Worm (Caenorhabditis elegans) whole organism, late embryonic: ENCODE results near the gene pap-1.

Experiments used
- K09A11.1 ChIP-seq: sonication (generic microtip); optimal IDR thresholded peaks from 2 replicates; lab custom pipeline; 2017; ENCODE audit warnings: antibody characterized with exemption, mild to moderate bottlenecking, missing genetic modification characterization, missing compliant biosample characterization; ENCODE audit not compliant: insufficient read depth
- ahr-1 ChIP-seq: sonication (generic microtip); optimal IDR thresholded peaks from 2 replicates; lab custom pipeline; 2016; ENCODE audit warnings: missing genetic modification characterization, missing compliant biosample characterization
- ceh-14 ChIP-seq: sonication (generic microtip); optimal IDR thresholded peaks from 2 replicates; lab custom pipeline; 2016; ENCODE audit warnings: missing genotype, missing genetic modification characterization, missing compliant biosample characterization
- ceh-18 ChIP-seq: sonication (generic microtip); optimal IDR thresholded peaks from 2 replicates; lab custom pipeline; 2016; ENCODE audit warnings: missing genetic modification characterization, missing compliant biosample characterization
- ceh-24 ChIP-seq: sonication (generic microtip); optimal IDR thresholded peaks from 2 replicates; lab custom pipeline; 2016; ENCODE audit warnings: mild to moderate bottlenecking, missing genetic modification characterization, missing compliant biosample characterization
- ceh-31 ChIP-seq: sonication (generic microtip); optimal IDR thresholded peaks from 2 replicates; lab custom pipeline; 2016; ENCODE audit warnings: missing genetic modification characterization, missing compliant biosample characterization
- ceh-45 ChIP-seq: fragments of 200-800 bp; sonication (Bioruptor generic); IDR thresholded peaks from 2 replicates; pipeline ENCODE4 v1.3.6; 2022; ENCODE audit warnings: missing genetic modification reagents, missing genetic modification characterization, missing compliant biosample characterization
- che-1 ChIP-seq: sonication (generic microtip); optimal IDR thresholded peaks from 2 replicates; lab custom pipeline; 2016; ENCODE audit warnings: mild to moderate bottlenecking, missing genetic modification characterization, missing compliant biosample characterization
- dve-1 ChIP-seq: sonication (generic microtip); optimal IDR thresholded peaks from 2 replicates; lab custom pipeline; 2017; ENCODE audit warnings: antibody characterized with exemption, mild to moderate bottlenecking, missing genetic modification characterization, missing compliant biosample characterization
- elt-2 ChIP-seq: sonication (generic microtip); optimal IDR thresholded peaks from 2 replicates; lab custom pipeline; 2016; ENCODE audit warnings: missing genetic modification reagents, missing genetic modification characterization, missing compliant biosample characterization
- fax-1 ChIP-seq: sonication (generic microtip); optimal IDR thresholded peaks from 2 replicates; lab custom pipeline; 2016; ENCODE audit warnings: missing genotype, missing genetic modification characterization, missing compliant biosample characterization
- fkh-6 ChIP-seq: sonication (generic microtip); optimal IDR thresholded peaks from 2 replicates; lab custom pipeline; 2016; ENCODE audit warnings: missing genetic modification characterization, missing compliant biosample characterization
- hlh-6 ChIP-seq: sonication (generic microtip); optimal IDR thresholded peaks from 2 replicates; lab custom pipeline; 2016; ENCODE audit warnings: missing genotype, missing genetic modification characterization, missing compliant biosample characterization
- lim-6 ChIP-seq: sonication (generic microtip); optimal IDR thresholded peaks from 2 replicates; lab custom pipeline; 2016; ENCODE audit warnings: missing genetic modification characterization, missing compliant biosample characterization
- nfya-1 ChIP-seq: sonication (generic microtip); optimal IDR thresholded peaks from 2 replicates; lab custom pipeline; 2017; ENCODE audit warnings: missing genetic modification characterization, mild to moderate bottlenecking, missing compliant biosample characterization, antibody characterized with exemption, moderate library complexity
- nhr-232 ChIP-seq: sonication (generic microtip); optimal IDR thresholded peaks from 2 replicates; lab custom pipeline; 2016; ENCODE audit warnings: missing genetic modification characterization, missing compliant biosample characterization
- pax-1 ChIP-seq: fragments of 150-350 bp; optimal IDR thresholded peaks from 2 replicates; lab custom pipeline; 2014; ENCODE audit warnings: missing biosample characterization, missing genetic modification characterization
- pqm-1 ChIP-seq: sonication (generic microtip); optimal IDR thresholded peaks from 2 replicates; lab custom pipeline; 2016; ENCODE audit warnings: missing genetic modification characterization, missing compliant biosample characterization
- pros-1 ChIP-seq: fragments of 150-350 bp; optimal IDR thresholded peaks from 2 replicates; lab custom pipeline; 2014; ENCODE audit warnings: missing biosample characterization, missing genetic modification reagents, missing genetic modification characterization
- rnt-1 ChIP-seq: sonication (generic microtip); optimal IDR thresholded peaks from 2 replicates; lab custom pipeline; 2016; ENCODE audit warnings: missing genetic modification characterization, missing compliant biosample characterization
- tbx-2 ChIP-seq: sonication (generic microtip); optimal IDR thresholded peaks from 2 replicates; lab custom pipeline; 2016; ENCODE audit warnings: missing genetic modification characterization, missing compliant biosample characterization
- unc-86 ChIP-seq: sonication (generic microtip); optimal IDR thresholded peaks from 2 replicates; lab custom pipeline; 2016; ENCODE audit warnings: missing genetic modification characterization, missing compliant biosample characterization

Gene pap-1

DNA sequence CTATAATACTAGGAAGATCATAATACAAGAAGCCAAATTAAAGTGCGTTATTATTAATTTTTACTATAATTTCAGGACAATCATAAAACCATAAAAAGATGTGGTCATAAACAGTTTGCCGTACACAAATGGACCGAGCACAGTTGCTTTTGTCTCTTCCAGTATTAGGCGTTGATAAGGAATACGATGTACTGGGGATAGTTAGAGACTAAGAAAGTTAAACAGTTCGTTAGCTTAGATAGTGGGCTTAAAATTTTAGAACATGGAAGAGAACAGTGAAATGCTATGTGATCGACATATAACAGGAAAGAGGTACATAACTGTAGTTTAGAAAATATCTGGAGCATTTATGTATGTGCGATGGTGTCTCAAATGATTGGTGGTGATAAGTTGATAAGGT is 43.6 kb downstream of the pap-1 start:
- TF ChIP-seq fkh-6: no peak
- TF ChIP-seq elt-2 (tag; lab: Kevin White, UChicago): peak; percentile 43

DNA sequence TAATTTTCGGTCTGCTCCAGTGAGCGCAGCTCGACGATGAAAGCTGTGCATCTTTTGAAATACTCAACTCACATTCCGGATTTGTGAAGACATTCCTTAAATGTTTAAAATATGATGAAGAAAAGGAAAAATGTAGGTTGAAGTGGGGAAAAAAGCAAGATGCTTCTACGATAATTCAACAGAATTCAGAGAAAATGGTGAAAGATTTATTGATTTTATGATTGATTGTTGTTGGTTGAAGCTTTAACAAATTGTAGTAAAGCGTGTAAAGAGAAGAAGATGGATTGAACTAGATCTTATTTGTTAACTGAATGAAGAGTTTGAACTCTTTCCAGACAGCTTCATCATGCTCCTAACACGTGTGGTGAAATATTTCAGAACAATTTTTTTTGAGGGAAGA is 48.2 kb downstream of the pap-1 start, which contains the start of gene ncx-5:
ncx-5 (minus strand) TSS at position 101 of the 400 bp plus-strand sequence.
- no peak for TF ChIP-seq fax-1
- no peak for TF ChIP-seq nhr-232
- no peak for TF ChIP-seq lim-6 (tag; lab: Kevin White, UChicago)
- TF ChIP-seq hlh-6 (tag; lab: Kevin White, UChicago): no peak
- no peak for TF ChIP-seq ceh-14
- no peak for TF ChIP-seq K09A11.1
- TF ChIP-seq nfya-1 (tag; lab: Kevin White, UChicago): no peak
- no peak for TF ChIP-seq che-1 (tag; lab: Kevin White, UChicago)
- TF ChIP-seq ceh-18: no peak
- TF ChIP-seq unc-86 (tag; lab: Kevin White, UChicago): no peak
- no peak for TF ChIP-seq ceh-31
- TF ChIP-seq tbx-2 (tag; lab: Kevin White, UChicago): no peak
- no peak for TF ChIP-seq ceh-24 (tag; lab: Kevin White, UChicago)
- TF ChIP-seq rnt-1 (tag; lab: Kevin White, UChicago): no peak

ce11 chrV:10491443-10491842 is 49.7 kb downstream of the pap-1 start, which contains the start of gene aqp-5:
Gene aqp-5, plus strand, starts transcription at chrV:10491743.
- TF ChIP-seq pros-1 (no peak), dve-1 (no peak), ceh-45 (GFP tag; lab: Robert Waterston, UW) (no peak), pax-1 (no peak), nfya-1 (tag; lab: Kevin White, UChicago) (no peak)

ce11 chrV:10493150-10493549 is 51.4 kb downstream of the pap-1 start, which contains the start of gene ugt-33:
Gene ugt-33, plus strand, starts transcription at chrV:10493409.
- TF ChIP-seq pqm-1 (tag; lab: Kevin White, UChicago): no peak
- no peak for TF ChIP-seq ahr-1 (tag; lab: Kevin White, UChicago)
- TF ChIP-seq, all 69 proteins: peak for 0
